Worm (Caenorhabditis elegans) whole organism, L2 larva: ENCODE measurements around the gene F22B8.7.
A peak's percentile ranks its signal among the peaks of the same experiment; 100 is the strongest.

Experiments used
- C34F6.9 ChIP-seq: fragments of 150-350 bp; optimal IDR thresholded peaks from 2 replicates; lab custom pipeline; 2014; ENCODE audit warnings: missing biosample characterization, missing genetic modification characterization
- F13H6.1 ChIP-seq: sonication (generic microtip); optimal IDR thresholded peaks from 2 replicates; lab custom pipeline; 2016; ENCODE audit warnings: missing genetic modification characterization, missing compliant biosample characterization
- R02D3.7 ChIP-seq: fragments of 150-350 bp; optimal IDR thresholded peaks from 2 replicates; lab custom pipeline; 2014; ENCODE audit warnings: missing biosample characterization, missing genetic modification characterization
- alr-1 ChIP-seq: fragments of 150-350 bp; optimal IDR thresholded peaks from 2 replicates; lab custom pipeline; 2014; ENCODE audit warnings: missing biosample characterization, missing genetic modification characterization
- aly-2 ChIP-seq: fragments of 150-350 bp; optimal IDR thresholded peaks from 2 replicates; lab custom pipeline; 2014; ENCODE audit warnings: missing biosample characterization, missing genetic modification characterization
- ama-1 ChIP-seq: fragments of 150-350 bp; optimal IDR thresholded peaks from 2 replicates; lab custom pipeline; 2018; ENCODE audit warnings: inconsistent platforms
- blmp-1 ChIP-seq: sonication (generic microtip); optimal IDR thresholded peaks from 2 replicates; lab custom pipeline; 2017; ENCODE audit warnings: missing genetic modification characterization, mild to moderate bottlenecking, missing compliant biosample characterization, antibody characterized with exemption, moderate library complexity; ENCODE audit not compliant: insufficient read depth
- ceh-16 ChIP-seq: fragments of 150-350 bp; optimal IDR thresholded peaks from 2 replicates; lab custom pipeline; 2014; ENCODE audit warnings: missing biosample characterization, missing genetic modification characterization
- ceh-82 ChIP-seq: fragments of 150-350 bp; optimal IDR thresholded peaks from 2 replicates; lab custom pipeline; 2014; ENCODE audit warnings: missing biosample characterization, missing genetic modification characterization
- crh-2 ChIP-seq: sonication (generic microtip); optimal IDR thresholded peaks from 2 replicates; lab custom pipeline; 2017; ENCODE audit warnings: missing biosample characterization, missing genetic modification characterization
- egl-27 ChIP-seq: sonication (generic microtip); optimal IDR thresholded peaks from 3 replicates; lab custom pipeline; 2017; ENCODE audit warnings: missing biosample characterization, missing genetic modification reagents, missing genetic modification characterization
- elt-1 ChIP-seq: fragments of 150-350 bp; optimal IDR thresholded peaks from 2 replicates; lab custom pipeline; 2014; ENCODE audit warnings: missing biosample characterization, missing genetic modification characterization
- fos-1 ChIP-seq: fragments of 150-350 bp; optimal IDR thresholded peaks from 2 replicates; lab custom pipeline; 2014; ENCODE audit warnings: missing biosample characterization, missing genetic modification characterization
- lin-13 ChIP-seq: fragments of 150-350 bp; optimal IDR thresholded peaks from 2 replicates; lab custom pipeline; 2014; ENCODE audit warnings: missing biosample characterization, missing genetic modification reagents, missing genetic modification characterization
- lin-39 ChIP-seq: fragments of 150-350 bp; optimal IDR thresholded peaks from 2 replicates; lab custom pipeline; 2014; ENCODE audit warnings: missing biosample characterization, missing genetic modification reagents, missing genetic modification characterization
- lsy-2 ChIP-seq, 2 experiments: fragments of 150-350 bp in 1 of 2; sonication (generic microtip) in 1 of 2; optimal IDR thresholded peaks; 2 replicates each; lab custom pipeline; 2014 to 2017; ENCODE audit warnings: missing biosample characterization in 2 of 2, missing genetic modification characterization in 2 of 2
- mab-5 ChIP-seq: fragments of 150-350 bp; optimal IDR thresholded peaks from 2 replicates; lab custom pipeline; 2014; ENCODE audit warnings: missing biosample characterization, missing genetic modification characterization
- mbf-1 ChIP-seq: sonication (generic microtip); optimal IDR thresholded peaks from 2 replicates; lab custom pipeline; 2017; ENCODE audit warnings: missing biosample characterization, missing genetic modification characterization
- mdl-1 ChIP-seq, 2 experiments: fragments of 150-350 bp in 1 of 2; sonication (generic microtip) in 1 of 2; optimal IDR thresholded peaks; 2 replicates each; lab custom pipeline; 2017; ENCODE audit warnings: missing biosample characterization in 2 of 2, missing genetic modification characterization in 2 of 2
- nhr-10 ChIP-seq: sonication (generic microtip); optimal IDR thresholded peaks from 2 replicates; lab custom pipeline; 2017; ENCODE audit warnings: missing biosample characterization, missing genetic modification characterization
- nhr-12 ChIP-seq: fragments of 150-350 bp; optimal IDR thresholded peaks from 2 replicates; lab custom pipeline; 2014; ENCODE audit warnings: missing biosample characterization, missing genetic modification characterization
- nhr-129 ChIP-seq: fragments of 150-350 bp; optimal IDR thresholded peaks from 2 replicates; lab custom pipeline; 2014; ENCODE audit warnings: missing biosample characterization, missing genetic modification characterization
- nhr-21 ChIP-seq: fragments of 150-350 bp; optimal IDR thresholded peaks from 2 replicates; lab custom pipeline; 2014; ENCODE audit warnings: missing biosample characterization, missing genetic modification characterization
- nhr-23 ChIP-seq: fragments of 150-350 bp; optimal IDR thresholded peaks from 2 replicates; lab custom pipeline; 2014; ENCODE audit warnings: missing biosample characterization, missing genetic modification reagents, missing genetic modification characterization
- nhr-237 ChIP-seq: fragments of 150-350 bp; optimal IDR thresholded peaks from 2 replicates; lab custom pipeline; 2014; ENCODE audit warnings: missing biosample characterization, missing genetic modification characterization
- nhr-6 ChIP-seq: fragments of 150-350 bp; optimal IDR thresholded peaks from 2 replicates; lab custom pipeline; 2014; ENCODE audit warnings: missing biosample characterization, missing genetic modification characterization
- nhr-77 ChIP-seq: fragments of 150-350 bp; optimal IDR thresholded peaks from 2 replicates; lab custom pipeline; 2014; ENCODE audit warnings: missing biosample characterization, missing genetic modification characterization
- sem-4 ChIP-seq: fragments of 150-350 bp; optimal IDR thresholded peaks from 2 replicates; lab custom pipeline; 2014; ENCODE audit warnings: missing biosample characterization, missing genetic modification reagents, missing genetic modification characterization
- skn-1 ChIP-seq: sonication (generic microtip); optimal IDR thresholded peaks from 2 replicates; lab custom pipeline; 2017; ENCODE audit warnings: missing biosample characterization, missing genetic modification characterization
- sma-3 ChIP-seq: sonication (generic microtip); optimal IDR thresholded peaks from 2 replicates; lab custom pipeline; 2016; ENCODE audit warnings: missing genetic modification reagents, missing genetic modification characterization, missing compliant biosample characterization
- sma-9 ChIP-seq, 2 experiments: fragments of 150-350 bp in 1 of 2; sonication (generic microtip) in 1 of 2; optimal IDR thresholded peaks; 2 replicates each; lab custom pipeline; 2014 to 2016; ENCODE audit warnings: missing genetic modification characterization in 2 of 2, mild to moderate bottlenecking in 1 of 2, missing biosample characterization in 1 of 2, missing compliant biosample characterization in 1 of 2, missing genetic modification reagents in 1 of 2, moderate library complexity in 1 of 2
- snpc-4 ChIP-seq: fragments of 150-350 bp; optimal IDR thresholded peaks from 2 replicates; lab custom pipeline; 2014; ENCODE audit warnings: missing biosample characterization, missing genetic modification characterization
- unc-39 ChIP-seq: fragments of 150-350 bp; optimal IDR thresholded peaks from 2 replicates; lab custom pipeline; 2014; ENCODE audit warnings: missing biosample characterization, missing genetic modification characterization
- unc-55 ChIP-seq: fragments of 150-350 bp; sonication (generic microtip); optimal IDR thresholded peaks from 3 replicates; lab custom pipeline; 2014; ENCODE audit warnings: missing biosample characterization, missing genetic modification reagents, missing genetic modification characterization
- unc-62 ChIP-seq: fragments of 150-350 bp; optimal IDR thresholded peaks from 2 replicates; lab custom pipeline; 2014; ENCODE audit warnings: missing biosample characterization, missing genetic modification reagents, missing genetic modification characterization
- zag-1 ChIP-seq: fragments of 150-350 bp; optimal IDR thresholded peaks from 2 replicates; lab custom pipeline; 2014; ENCODE audit warnings: missing biosample characterization, missing genetic modification characterization
- ztf-1 ChIP-seq: fragments of 200-800 bp; sonication (Bioruptor generic); conservative IDR thresholded peaks from 2 replicates; pipeline ENCODE4 v1.3.6; 2022; ENCODE audit warnings: missing genetic modification characterization, missing compliant biosample characterization
- ztf-11 ChIP-seq: sonication (generic microtip); optimal IDR thresholded peaks from 2 replicates; lab custom pipeline; 2017; ENCODE audit warnings: missing biosample characterization, missing genetic modification characterization
- ztf-4 ChIP-seq: fragments of 150-350 bp; optimal IDR thresholded peaks from 2 replicates; lab custom pipeline; 2014; ENCODE audit warnings: missing biosample characterization, missing genetic modification characterization

Gene F22B8.7

DNA sequence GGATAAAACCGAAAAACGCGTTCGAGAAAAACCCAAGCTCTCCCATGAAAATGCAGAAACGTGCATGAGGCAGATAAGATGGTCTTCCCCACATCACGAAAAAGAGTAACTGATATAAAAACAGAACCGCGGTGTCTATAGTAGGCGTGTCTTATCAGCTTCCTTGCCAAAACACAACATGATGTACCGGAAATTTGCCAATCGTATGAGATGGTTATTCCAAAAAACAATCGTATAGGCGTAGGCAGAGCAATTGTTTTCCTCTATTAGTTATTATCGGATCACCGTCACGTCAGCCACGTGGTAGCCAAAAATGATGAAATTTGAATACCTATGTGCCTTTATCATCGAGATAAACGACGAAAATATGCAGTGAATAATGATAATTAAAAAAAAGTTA, 5.1 kb downstream of the F22B8.7 start, which contains the start of gene str-7:
Gene str-7 (minus strand): TSS at position 101 of the 400 bp plus-strand sequence.
- TF ChIP-seq ztf-11 (tag; lab: Kevin White, UChicago) = no peak
- no peak for TF ChIP-seq blmp-1
- no peak for TF ChIP-seq mdl-1 (tag; optimal IDR thresholded peaks at IDR 0.05; lab: Kevin White, UChicago)
- no peak for TF ChIP-seq lin-39
- no peak for TF ChIP-seq egl-27 (tag; lab: Kevin White, UChicago)
- no peak for TF ChIP-seq unc-55 (GFP tag; lab: Kevin White, UChicago)
- no peak for TF ChIP-seq lsy-2 (tag; optimal IDR thresholded peaks at IDR 0.05; lab: Kevin White, UChicago)
- no peak for TF ChIP-seq nhr-237

DNA sequence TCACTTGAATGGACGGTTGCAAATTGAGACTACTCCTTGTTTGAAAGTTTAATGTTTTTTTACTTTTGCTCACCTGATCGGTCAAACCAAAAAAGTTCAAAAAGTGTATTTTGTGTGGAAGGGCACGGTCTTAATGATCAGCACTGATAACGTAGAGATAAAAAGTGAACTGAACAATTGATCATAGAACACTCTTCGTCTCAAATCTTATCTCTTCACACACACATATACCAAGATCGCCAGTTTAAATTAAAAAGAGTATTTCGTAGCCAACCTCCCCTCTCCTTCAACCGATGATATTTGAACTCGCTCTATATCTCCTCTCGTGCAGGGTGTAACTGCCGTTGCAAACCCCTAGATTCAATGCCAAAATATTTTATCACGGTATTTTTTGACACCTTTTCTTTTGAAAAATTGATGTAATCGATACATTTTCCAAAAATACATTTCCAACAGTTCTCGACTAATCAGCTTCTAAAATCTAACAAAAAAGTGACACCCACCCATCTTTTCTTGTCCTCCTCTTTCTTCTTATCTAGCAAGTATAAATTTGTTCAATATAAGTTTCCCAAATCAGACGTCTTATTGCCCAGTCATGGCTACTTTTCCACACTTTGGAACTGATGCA, 5.8 kb downstream of the F22B8.7 start, which contains the start of gene cth-1:
Gene cth-1 (plus strand): TSS at position 578 of the 628 bp plus-strand sequence.
- TF ChIP-seq ztf-11 (tag; lab: Kevin White, UChicago) (no peak), nhr-6 (tag; lab: Kevin White, UChicago) (no peak), sma-9 (GFP tag; optimal IDR thresholded peaks at IDR 0.05; lab: Kevin White, UChicago) (peak; percentile 84), sma-9 (tag; optimal IDR thresholded peaks at IDR 0.05; lab: Kevin White, UChicago) (no peak), nhr-77 (tag; lab: Kevin White, UChicago) (no peak), egl-27 (tag; lab: Kevin White, UChicago) (no peak), sem-4 (tag; lab: Kevin White, UChicago) (no peak), snpc-4 (tag; lab: Kevin White, UChicago) (no peak), fos-1 (tag; lab: Kevin White, UChicago) (peak; percentile 37)

DNA sequence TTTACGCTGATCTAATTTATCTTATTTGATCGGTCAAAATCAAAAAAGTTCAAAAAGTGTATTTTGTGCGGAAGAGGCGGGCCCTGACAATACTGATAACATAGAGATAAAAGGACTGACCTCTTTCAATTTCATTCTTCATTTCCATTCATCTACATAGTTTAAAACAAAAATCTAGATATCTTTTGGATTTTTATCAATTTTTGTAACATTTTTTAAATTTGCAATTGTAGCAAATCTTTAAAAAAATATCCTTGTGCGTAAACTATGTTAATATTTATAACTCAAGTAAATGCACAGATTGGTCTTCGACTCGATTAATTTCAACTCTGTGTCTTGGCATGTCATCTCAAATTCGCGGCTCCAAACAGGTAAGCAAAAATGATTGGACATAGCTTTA, 9.2 kb downstream of the F22B8.7 start, which contains the start of gene argk-1:
Gene argk-1 (plus strand): TSS at position 301 of the 400 bp plus-strand sequence.
- TF ChIP-seq F13H6.1 (tag; lab: Kevin White, UChicago) = no peak
- no peak for TF ChIP-seq aly-2 (tag; lab: Kevin White, UChicago)
- TF ChIP-seq R02D3.7 (tag; lab: Kevin White, UChicago) = no peak
- no peak for TF ChIP-seq mbf-1 (tag; lab: Kevin White, UChicago)
- no peak for TF ChIP-seq C34F6.9 (tag; lab: Kevin White, UChicago)
- TF ChIP-seq ceh-16 (tag; lab: Kevin White, UChicago) = no peak
- no peak for TF ChIP-seq ztf-1
- TF ChIP-seq skn-1 = no peak
- no peak for TF ChIP-seq lin-13 (GFP tag; lab: Kevin White, UChicago)

ce11 chrV:16114237-16114636, 19.9 kb downstream of the F22B8.7 start, which contains the start of gene srxa-16:
Gene srxa-16 (minus strand): TSS chrV:16114337.
- TF ChIP-seq nhr-6 (tag; lab: Kevin White, UChicago) (no peak), nhr-12 (tag; lab: Kevin White, UChicago) (no peak), alr-1 (tag; lab: Kevin White, UChicago) (no peak), mab-5 (tag; lab: Kevin White, UChicago) (no peak), mbf-1 (tag; lab: Kevin White, UChicago) (no peak), crh-2 (tag; lab: Kevin White, UChicago) (no peak), unc-39 (tag; lab: Kevin White, UChicago) (no peak), ztf-1 (no peak), ztf-11 (tag; lab: Kevin White, UChicago) (no peak), skn-1 (no peak), R02D3.7 (tag; lab: Kevin White, UChicago) (no peak), sem-4 (tag; lab: Kevin White, UChicago) (no peak)

DNA sequence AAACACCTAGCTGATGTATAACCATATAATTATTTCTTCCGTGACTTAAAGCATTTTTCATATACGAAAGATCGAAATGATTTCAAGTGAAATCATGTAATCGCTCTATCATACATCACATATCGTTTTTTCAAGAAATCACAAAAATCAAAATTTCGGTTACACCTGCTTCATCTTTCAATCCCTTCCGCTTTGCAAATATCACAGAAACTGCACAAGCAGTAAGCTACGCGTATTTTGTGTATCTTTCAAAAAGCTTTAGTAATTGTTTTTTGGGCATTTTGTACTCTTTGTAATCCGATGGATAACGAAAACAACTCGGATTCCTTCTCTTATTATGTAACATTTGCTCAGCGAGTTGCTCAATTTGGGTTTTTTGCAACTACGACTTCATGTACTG, 21.0 kb downstream of the F22B8.7 start, which contains the start of gene str-25:
Gene str-25 (plus strand): TSS at position 301 of the 400 bp plus-strand sequence.
- TF ChIP-seq ama-1 (lab: Kevin White, UChicago) (no peak), skn-1 (no peak)

- TF ChIP-seq nhr-23 (tag; lab: Kevin White, UChicago) = no peak
- no peak for TF ChIP-seq sma-3 (GFP tag; lab: Kevin White, UChicago)
- no peak for TF ChIP-seq unc-62 (GFP tag; lab: Kevin White, UChicago)
- TF ChIP-seq nhr-21 (tag; lab: Kevin White, UChicago) = no peak
- TF ChIP-seq lsy-2 (tag; optimal IDR thresholded peaks at IDR 0.05; lab: Kevin White, UChicago) = no peak
- no peak for TF ChIP-seq ceh-82
- TF ChIP-seq ztf-4 (tag; lab: Kevin White, UChicago) = no peak
- no peak for TF ChIP-seq fos-1 (tag; lab: Kevin White, UChicago)
- no peak for TF ChIP-seq elt-1 (tag; lab: Kevin White, UChicago)
- TF ChIP-seq nhr-10 (tag; lab: Kevin White, UChicago) = no peak
- no peak for TF ChIP-seq skn-1
- TF ChIP-seq zag-1 (tag; lab: Kevin White, UChicago) = no peak
- no peak for TF ChIP-seq blmp-1
- TF ChIP-seq nhr-6 (tag; lab: Kevin White, UChicago) = no peak
- TF ChIP-seq nhr-129 (tag; lab: Kevin White, UChicago) = no peak
Observed at ce11 chrV:16118601-16119000, 24.2 kb downstream of the F22B8.7 start, which contains the start of gene str-103. Gene str-103 (minus strand): TSS chrV:16118701.
